Fruit fly (Drosophila melanogaster): ENCODE data around the gene CG43897.

CG43897 gene

DNA sequence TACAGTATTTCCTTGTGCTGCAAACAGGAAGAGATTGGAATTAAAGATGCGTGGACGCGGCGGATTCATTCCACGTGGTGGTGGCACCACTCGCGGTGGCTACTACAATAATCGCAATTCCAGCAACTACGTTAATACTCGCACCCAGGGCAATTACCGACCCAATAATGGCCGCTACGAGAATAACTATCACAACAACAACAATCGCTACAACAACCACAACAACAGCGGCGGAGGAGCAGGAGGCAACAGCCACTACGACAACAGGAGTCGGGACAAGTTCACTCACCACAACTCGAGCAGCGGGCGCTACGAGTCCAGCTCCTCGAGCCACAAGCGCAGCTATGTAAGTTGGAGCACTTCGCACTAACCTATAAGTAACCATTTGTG lies 51.4 kb downstream of the CG43897 start:
- TF ChIP-seq Hr78 (GFP tag; optimal IDR thresholded peaks at IDR 0.05) (no peak), Myc (optimal IDR thresholded peaks at IDR 0.05) (no peak), OdsH (GFP tag; optimal IDR thresholded peaks at IDR 0.05) (no peak), fru (GFP tag; optimal IDR thresholded peaks at IDR 0.05) (no peak), br (GFP tag; optimal IDR thresholded peaks at IDR 0.05) (no peak), h (GFP tag; optimal IDR thresholded peaks at IDR 0.05) (no peak), tai (GFP tag; optimal IDR thresholded peaks at IDR 0.05) (no peak), CrebA (GFP tag; optimal IDR thresholded peaks at IDR 0.05; ENCODE audit: borderline replicate concordance) (no peak), lola (GFP tag; optimal IDR thresholded peaks at IDR 0.05) (no peak), Hnf4 (GFP tag; optimal IDR thresholded peaks at IDR 0.05) (no peak), CG9705 (GFP tag; optimal IDR thresholded peaks at IDR 0.05) (no peak), dmrt93B (GFP tag; optimal IDR thresholded peaks at IDR 0.05) (no peak), dl (GFP tag; optimal IDR thresholded peaks at IDR 0.05; ENCODE audit: insufficient read depth in 1 of 2, partially characterized antibody in 2 of 2) (no peak), Hr83 (GFP tag; optimal IDR thresholded peaks at IDR 0.05; ENCODE audit: poor library complexity, severe bottlenecking) (no peak), rgr (GFP tag; optimal IDR thresholded peaks at IDR 0.05) (no peak), Dfd (GFP tag; optimal IDR thresholded peaks at IDR 0.05) (no peak)

DNA sequence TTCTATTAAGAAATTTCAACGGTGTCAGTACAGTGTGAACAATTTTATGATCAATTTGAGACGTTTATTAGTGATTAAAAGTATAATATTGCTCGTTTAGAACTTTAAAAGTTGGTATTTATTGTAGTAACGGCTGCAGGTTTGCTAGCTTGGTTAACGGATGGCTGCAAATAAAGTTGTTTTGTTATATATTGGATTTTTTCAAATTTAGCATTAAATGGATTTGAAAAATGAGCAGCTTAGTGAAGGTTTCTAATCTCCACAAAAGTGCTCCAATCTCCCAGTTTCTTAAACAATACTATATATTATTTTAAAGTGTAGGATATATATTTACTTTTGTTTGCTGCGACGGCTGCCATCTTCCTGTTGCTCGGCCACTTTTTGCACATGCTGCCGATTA lies 58.4 kb downstream of the CG43897 start:
- TF ChIP-seq GATAd (GFP tag; optimal IDR thresholded peaks at IDR 0.05) (no peak), ey (GFP tag; optimal IDR thresholded peaks at IDR 0.05) (no peak), lola (GFP tag; optimal IDR thresholded peaks at IDR 0.05) (no peak), CrebA (GFP tag; optimal IDR thresholded peaks at IDR 0.05; ENCODE audit: borderline replicate concordance) (no peak), Jra (GFP tag; optimal IDR thresholded peaks at IDR 0.05) (no peak), dsf (GFP tag; optimal IDR thresholded peaks at IDR 0.05; ENCODE audit: borderline replicate concordance) (no peak), Sp1 (GFP tag; optimal IDR thresholded peaks at IDR 0.05) (no peak), OdsH (GFP tag; optimal IDR thresholded peaks at IDR 0.05) (no peak), dl (GFP tag; optimal IDR thresholded peaks at IDR 0.05; ENCODE audit: insufficient read depth in 1 of 2, partially characterized antibody in 2 of 2) (no peak), rgr (GFP tag; optimal IDR thresholded peaks at IDR 0.05) (no peak), woc (GFP tag; optimal IDR thresholded peaks at IDR 0.05) (no peak), Hnf4 (GFP tag; optimal IDR thresholded peaks at IDR 0.05) (no peak), usp (GFP tag; optimal IDR thresholded peaks at IDR 0.05) (no peak), pan (optimal IDR thresholded peaks at IDR 0.05) (no peak), Mio (GFP tag; optimal IDR thresholded peaks at IDR 0.05) (no peak), sage (GFP tag; optimal IDR thresholded peaks at IDR 0.05) (no peak), fru (GFP tag; optimal IDR thresholded peaks at IDR 0.05) (no peak), Hr83 (GFP tag; optimal IDR thresholded peaks at IDR 0.05; ENCODE audit: poor library complexity, severe bottlenecking) (no peak)

DNA sequence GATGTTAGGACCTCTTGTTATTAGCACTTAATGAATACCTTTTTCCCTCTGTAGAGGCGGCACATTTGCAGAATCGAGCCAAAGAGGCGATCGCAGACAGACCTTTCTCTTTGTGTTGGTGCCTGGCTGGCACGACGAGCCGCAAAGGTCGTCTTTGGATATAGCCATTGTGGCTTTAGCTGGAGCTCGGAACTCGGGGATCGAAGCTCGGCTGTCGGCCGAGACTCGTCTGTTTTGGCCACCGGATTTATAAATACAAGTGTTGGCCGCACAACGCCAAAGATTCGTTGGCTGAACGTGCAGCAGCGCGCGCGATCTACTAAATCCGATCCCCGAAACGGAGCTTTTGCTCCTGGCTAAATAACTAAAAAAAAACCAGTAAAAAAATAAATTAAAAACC lies 65.0 kb downstream of the CG43897 start, which contains the start of gene CG34382:
TSS of gene CG34382 (plus strand) at position 301 of the 400 bp plus-strand sequence.
- TF ChIP-seq Sp1 (GFP tag; optimal IDR thresholded peaks at IDR 0.05) (no peak), CrebA (GFP tag; optimal IDR thresholded peaks at IDR 0.05; ENCODE audit: borderline replicate concordance) (no peak), Rel (GFP tag; optimal IDR thresholded peaks at IDR 0.05) (no peak), Rel (tag; optimal IDR thresholded peaks at IDR 0.05) (no peak), Dfd (GFP tag; optimal IDR thresholded peaks at IDR 0.05) (no peak), usp (GFP tag; optimal IDR thresholded peaks at IDR 0.05) (no peak), pan (optimal IDR thresholded peaks at IDR 0.05) (no peak), Mio (GFP tag; optimal IDR thresholded peaks at IDR 0.05) (no peak), lola (GFP tag; optimal IDR thresholded peaks at IDR 0.05) (no peak), sage (GFP tag; optimal IDR thresholded peaks at IDR 0.05) (no peak), CG32264 (GFP tag; optimal IDR thresholded peaks at IDR 0.05) (no peak), CG9705 (GFP tag; optimal IDR thresholded peaks at IDR 0.05) (no peak), jim (GFP tag; optimal IDR thresholded peaks at IDR 0.05) (no peak), Myc (optimal IDR thresholded peaks at IDR 0.05) (no peak), Dif (GFP tag; optimal IDR thresholded peaks at IDR 0.05; ENCODE audit: partially characterized antibody) (no peak), Hr78 (GFP tag; optimal IDR thresholded peaks at IDR 0.05) (no peak)
